Fruit fly (Drosophila melanogaster) whole organism, embryonic: ENCODE data around the gene ddbt.

Source experiments
- Bgb ChIP-seq: fragments of 200-800 bp; sonication (Bioruptor generic); IDR thresholded peaks from 2 replicates; pipeline ENCODE4 v1.3.6; 2022; ENCODE audit warnings: missing biosample characterization, missing genetic modification characterization; ENCODE audit not compliant: partially characterized antibody
- CG10366 ChIP-seq: fragments of 200-800 bp; sonication (Bioruptor generic); IDR thresholded peaks from 2 replicates; pipeline ENCODE4 v1.3.6; 2022; ENCODE audit warnings: missing biosample characterization, missing genetic modification characterization
- CG11504 ChIP-seq: fragments of 200-800 bp; sonication (Bioruptor generic); optimal IDR thresholded peaks from 3 replicates; lab custom pipeline; 2019; ENCODE audit warnings: missing biosample characterization, mild to moderate bottlenecking, missing genetic modification characterization, moderate library complexity
- CG12104 ChIP-seq: fragments of 200-800 bp; sonication (Bioruptor generic); optimal IDR thresholded peaks from 3 replicates; lab custom pipeline; 2016; ENCODE audit warnings: missing biosample characterization, missing genetic modification characterization
- CG12769 ChIP-seq: fragments of 200-800 bp; sonication (Bioruptor generic); optimal IDR thresholded peaks from 2 replicates; lab custom pipeline; 2019; ENCODE audit warnings: missing biosample characterization, mild to moderate bottlenecking, missing genetic modification characterization, moderate library complexity
- CG13894 ChIP-seq: fragments of 200-800 bp; sonication (Bioruptor generic); optimal IDR thresholded peaks from 3 replicates; lab custom pipeline; 2018; ENCODE audit warnings: missing biosample characterization, mild to moderate bottlenecking, missing genetic modification characterization, moderate library complexity
- CG18599 ChIP-seq: fragments of 200-800 bp; sonication (Bioruptor generic); optimal IDR thresholded peaks from 3 replicates; lab custom pipeline; 2017; ENCODE audit warnings: missing biosample characterization, missing genetic modification characterization, mild to moderate bottlenecking, moderate library complexity, missing genetic modification reagents
- CG2199 ChIP-seq: fragments of 200-800 bp; sonication (Bioruptor generic); IDR thresholded peaks from 3 replicates; pipeline ENCODE4 v1.3.6; 2022; ENCODE audit warnings: missing biosample characterization, missing genetic modification characterization
- CG30403 ChIP-seq: fragments of 200-800 bp; sonication (Bioruptor generic); optimal IDR thresholded peaks from 3 replicates; lab custom pipeline; 2016; ENCODE audit warnings: missing biosample characterization, missing genetic modification characterization
- CG34422 ChIP-seq: fragments of 200-800 bp; sonication (Bioruptor generic); IDR thresholded peaks from 3 replicates; pipeline ENCODE4 v1.3.6; 2022; ENCODE audit warnings: missing biosample characterization, missing genetic modification characterization
- CG5953 ChIP-seq: fragments of 200-800 bp; sonication (Bioruptor generic); IDR thresholded peaks from 2 replicates; pipeline ENCODE4 v1.3.6; 2022; ENCODE audit warnings: missing biosample characterization, missing genetic modification characterization
- CG6791 ChIP-seq: fragments of 200-800 bp; sonication (Bioruptor generic); IDR thresholded peaks from 3 replicates; pipeline ENCODE4 v1.3.6; 2022; ENCODE audit warnings: missing biosample characterization, missing genetic modification characterization; ENCODE audit not compliant: partially characterized antibody
- CG7556 ChIP-seq: fragments of 200-800 bp; sonication (Bioruptor generic); optimal IDR thresholded peaks from 2 replicates; lab custom pipeline; 2017; ENCODE audit warnings: missing biosample characterization, mild to moderate bottlenecking, missing genetic modification characterization
- CG7987 ChIP-seq: fragments of 200-800 bp; sonication (Bioruptor generic); optimal IDR thresholded peaks from 2 replicates; lab custom pipeline; 2018; ENCODE audit warnings: missing biosample characterization, mild to moderate bottlenecking, missing genetic modification characterization, moderate library complexity
- CG8359 ChIP-seq: fragments of 200-800 bp; sonication (Bioruptor generic); optimal IDR thresholded peaks from 2 replicates; lab custom pipeline; 2017; ENCODE audit warnings: missing biosample characterization, mild to moderate bottlenecking, missing genetic modification characterization, borderline replicate concordance
- D ChIP-seq, 2 experiments: fragments of 200-800 bp in 1 of 2; fragments of >200 bp in 1 of 2; sonication (Bioruptor generic) in 1 of 2; optimal IDR thresholded peaks; 2 replicates in 1 of 2; 3 replicates in 1 of 2; lab custom pipeline; 2017; ENCODE audit warnings: mild to moderate bottlenecking in 1 of 2, missing biosample characterization in 1 of 2, missing genetic modification characterization in 1 of 2, missing genetic modification reagents in 1 of 2
- D19B ChIP-seq: fragments of 200-800 bp; sonication (Bioruptor generic); optimal IDR thresholded peaks from 2 replicates; lab custom pipeline; 2017; ENCODE audit warnings: missing biosample characterization, mild to moderate bottlenecking, missing genetic modification characterization
- Deaf1 ChIP-seq: fragments of 200-800 bp; optimal IDR thresholded peaks from 3 replicates; lab custom pipeline; 2019; ENCODE audit warnings: missing biosample characterization, mild to moderate bottlenecking, missing genetic modification characterization, moderate library complexity
- E2f2 ChIP-seq: fragments of 200-800 bp; sonication (Bioruptor generic); IDR thresholded peaks from 2 replicates; pipeline ENCODE4 v1.3.6; 2022; ENCODE audit warnings: missing biosample characterization, missing genetic modification characterization
- HLHmδ ChIP-seq: fragments of 200-800 bp; sonication (Bioruptor generic); optimal IDR thresholded peaks from 2 replicates; lab custom pipeline; 2018; ENCODE audit warnings: missing biosample characterization, mild to moderate bottlenecking, missing genetic modification characterization, moderate library complexity
- Lim3 ChIP-seq: fragments of 200-800 bp; sonication (Bioruptor generic); IDR thresholded peaks from 2 replicates; pipeline ENCODE4 v1.3.6; 2022; ENCODE audit warnings: missing biosample characterization, missing genetic modification characterization
- Myb ChIP-seq: fragments of 200-800 bp; sonication (Bioruptor generic); optimal IDR thresholded peaks from 2 replicates; lab custom pipeline; 2016; ENCODE audit warnings: missing biosample characterization, missing genetic modification characterization
- Nf-YB ChIP-seq: fragments of 200-800 bp; sonication (Bioruptor generic); optimal IDR thresholded peaks from 3 replicates; lab custom pipeline; 2019; ENCODE audit warnings: missing biosample characterization, mild to moderate bottlenecking, missing genetic modification characterization, moderate library complexity
- Poxn ChIP-seq: fragments of 200-800 bp; sonication (Bioruptor generic); IDR thresholded peaks from 2 replicates; pipeline ENCODE4 v1.3.6; 2022; ENCODE audit warnings: missing biosample characterization, missing genetic modification characterization
- Scr ChIP-seq: fragments of 200-800 bp; sonication (Bioruptor generic); IDR thresholded peaks from 2 replicates; pipeline ENCODE4 v1.3.6; 2022; ENCODE audit warnings: missing biosample characterization, missing genetic modification characterization; ENCODE audit not compliant: partially characterized antibody
- Taf1 ChIP-seq: fragments of 200-800 bp; sonication (Bioruptor generic); IDR thresholded peaks from 2 replicates; pipeline ENCODE4 v1.3.6; 2022; ENCODE audit warnings: missing biosample characterization, missing genetic modification characterization
- cad ChIP-seq: fragments of >200 bp; optimal IDR thresholded peaks from 2 replicates; lab custom pipeline; 2017; ENCODE audit warnings: missing biosample characterization, missing genetic modification characterization
- cato ChIP-seq: fragments of 200-800 bp; sonication (Bioruptor generic); optimal IDR thresholded peaks from 2 replicates; lab custom pipeline; 2016; ENCODE audit warnings: missing biosample characterization, missing genetic modification characterization, borderline replicate concordance
- cg ChIP-seq: fragments of 200-800 bp; sonication (Bioruptor generic); optimal IDR thresholded peaks from 3 replicates; lab custom pipeline; 2019; ENCODE audit warnings: missing biosample characterization, mild to moderate bottlenecking, missing genetic modification characterization, moderate library complexity
- chinmo ChIP-seq: fragments of 200-800 bp; sonication (Bioruptor generic); IDR thresholded peaks from 4 replicates; pipeline ENCODE4 v1.3.6; 2022; ENCODE audit warnings: missing biosample characterization, missing genetic modification characterization; ENCODE audit not compliant: partially characterized antibody
- ci ChIP-seq: fragments of 200-800 bp; sonication (Bioruptor generic); IDR thresholded peaks from 3 replicates; pipeline ENCODE4 v1.3.6; 2022; ENCODE audit warnings: missing biosample characterization, missing genetic modification characterization
- dm ChIP-seq: fragments of 200-800 bp; sonication (Bioruptor generic); optimal IDR thresholded peaks from 3 replicates; lab custom pipeline; 2016; ENCODE audit warnings: missing biosample characterization, missing genetic modification characterization
- eve ChIP-seq, 2 experiments: fragments of >200 bp; optimal IDR thresholded peaks; 2 replicates each; lab custom pipeline; 2017; ENCODE audit warnings: missing biosample characterization in 2 of 2, missing genetic modification characterization in 2 of 2
- ewg ChIP-seq: fragments of 200-800 bp; sonication (Bioruptor generic); optimal IDR thresholded peaks from 3 replicates; lab custom pipeline; 2017; ENCODE audit warnings: mild to moderate bottlenecking, missing biosample characterization, missing genetic modification reagents, missing genetic modification characterization
- gcm ChIP-seq: fragments of 200-800 bp; sonication (Bioruptor generic); optimal IDR thresholded peaks from 2 replicates; lab custom pipeline; 2019; ENCODE audit warnings: missing biosample characterization, mild to moderate bottlenecking, missing genetic modification characterization, moderate library complexity
- hbn ChIP-seq: fragments of 200-800 bp; sonication (Bioruptor generic); IDR thresholded peaks from 2 replicates; pipeline ENCODE4 v1.3.6; 2022; ENCODE audit warnings: missing biosample characterization, missing genetic modification characterization; ENCODE audit not compliant: partially characterized antibody
- lbe ChIP-seq: fragments of 200-800 bp; sonication (Bioruptor generic); optimal IDR thresholded peaks from 2 replicates; lab custom pipeline; 2016; ENCODE audit warnings: missing biosample characterization, mild to moderate bottlenecking, missing genetic modification characterization
- nerfin-1 ChIP-seq: fragments of 200-800 bp; sonication (Bioruptor generic); optimal IDR thresholded peaks from 3 replicates; lab custom pipeline; 2019; ENCODE audit warnings: missing biosample characterization, mild to moderate bottlenecking, missing genetic modification characterization, moderate library complexity
- nom ChIP-seq: fragments of 200-800 bp; sonication (Bioruptor generic); optimal IDR thresholded peaks from 2 replicates; lab custom pipeline; 2017; ENCODE audit warnings: missing biosample characterization, missing genetic modification characterization, mild to moderate bottlenecking, moderate library complexity, missing genetic modification reagents
- odd ChIP-seq: fragments of 200-800 bp; sonication (Bioruptor generic); optimal IDR thresholded peaks from 2 replicates; lab custom pipeline; 2017; ENCODE audit warnings: missing biosample characterization, mild to moderate bottlenecking, missing genetic modification characterization
- pros ChIP-seq: fragments of 200-800 bp; sonication (Bioruptor generic); optimal IDR thresholded peaks from 3 replicates; lab custom pipeline; 2019; ENCODE audit warnings: missing biosample characterization, mild to moderate bottlenecking, missing genetic modification characterization, moderate library complexity
- sim ChIP-seq: fragments of 200-800 bp; sonication (Bioruptor generic); IDR thresholded peaks from 2 replicates; pipeline ENCODE4 v1.3.6; 2022; ENCODE audit warnings: missing biosample characterization, missing genetic modification characterization
- twi ChIP-seq: fragments of 200-800 bp; optimal IDR thresholded peaks from 2 replicates; lab custom pipeline; 2019; ENCODE audit warnings: missing biosample characterization, mild to moderate bottlenecking, missing genetic modification characterization, moderate library complexity
- vvl ChIP-seq: fragments of 200-800 bp; sonication (Bioruptor generic); IDR thresholded peaks from 2 replicates; pipeline ENCODE4 v1.3.6; 2022; ENCODE audit warnings: missing biosample characterization, missing genetic modification characterization

ddbt gene

dm6 chr3L:270760-271500 is 46.0 kb upstream of the ddbt start, which contains the start of gene miple2 (continued):
- TF ChIP-seq nom (GFP tag; lab: Kevin White, UChicago) = peak; percentile 86
- no peak for TF ChIP-seq CG10366 (GFP tag; lab: Robert Waterston, UW)
- peak; percentile 38 for TF ChIP-seq CG12104 (GFP tag; lab: Kevin White, UChicago)
- no peak for TF ChIP-seq eve (GFP tag; optimal IDR thresholded peaks at IDR 0.05; lab: Kevin White, UChicago)
- peak; percentile 4 for TF ChIP-seq D19B (GFP tag; lab: Kevin White, UChicago)
- peak; percentile 36 for TF ChIP-seq CG7987 (GFP tag; lab: Kevin White, UChicago)
- peak; percentile 26 for TF ChIP-seq Nf-YB
- no peak for TF ChIP-seq lbe (GFP tag; lab: Kevin White, UChicago)
- peak; percentile 44 for TF ChIP-seq dm (GFP tag; lab: Kevin White, UChicago)
- TF ChIP-seq Poxn (GFP tag; lab: Robert Waterston, UW) = no peak
- TF ChIP-seq Lim3 (GFP tag; lab: Robert Waterston, UW) = no peak
- no peak for TF ChIP-seq sim (GFP tag; lab: Robert Waterston, UW)
- TF ChIP-seq, all 482 proteins: peak for 228

- TF ChIP-seq cato (no peak), CG11504 (tag; lab: Kevin White, UChicago) (peak; percentile 3), hbn (GFP tag; lab: Robert Waterston, UW) (0 out of 2 replicates have a peak, but pooled peaks have one; percentile 17), CG30403 (GFP tag; lab: Kevin White, UChicago) (peak; percentile 2), odd (GFP tag; lab: Kevin White, UChicago) (no peak), E2f2 (0 out of 2 replicates have a peak, but pooled peaks have one; percentile 15), CG5953 (peak; percentile 42; the same call in 1 of the 2 replicates), nerfin-1 (tag; lab: Kevin White, UChicago) (peak; percentile 78), cg (GFP tag; lab: Kevin White, UChicago) (peak; percentile 25), Myb (GFP tag; lab: Kevin White, UChicago) (no peak), CG6791 (GFP tag; lab: Robert Waterston, UW) (peak; percentile 43; the same call in 1 of the 3 replicates), CG13894 (tag; lab: Kevin White, UChicago) (peak; percentile 43), gcm (peak; percentile 77), CG7556 (GFP tag; lab: Kevin White, UChicago) (peak; percentile 3), Scr (GFP tag; lab: Robert Waterston, UW) (peak; percentile 57), vvl (peak; percentile 47; the same call in 1 of the 2 replicates), ci (GFP tag; lab: Robert Waterston, UW) (peak; percentile 77; the same call in 2 of the 3 replicates), chinmo (GFP tag; lab: Robert Waterston, UW) (peak; percentile 92; the same call in 3 of the 4 replicates), HLHmδ (GFP tag; lab: Kevin White, UChicago) (peak; percentile 75), Bgb (GFP tag; lab: Robert Waterston, UW) (peak; percentile 76), CG34422 (GFP tag; lab: Robert Waterston, UW) (peak; percentile 34; the same call in 1 of the 3 replicates), CG18599 (GFP tag; lab: Kevin White, UChicago) (no peak), D (optimal IDR thresholded peaks at IDR 0.05; lab: Kevin White, UChicago) (peak; percentile 58), D (GFP tag; optimal IDR thresholded peaks at IDR 0.05; lab: Kevin White, UChicago) (no peak), nom (GFP tag; lab: Kevin White, UChicago) (peak; percentile 43), twi (peak; percentile 93), CG12769 (tag; lab: Kevin White, UChicago) (peak; percentile 48), pros (peak; percentile 99), CG2199 (GFP tag; lab: Robert Waterston, UW) (peak; percentile 92; the same call in 2 of the 3 replicates), CG8359 (GFP tag; lab: Kevin White, UChicago) (no peak), Deaf1 (tag; lab: Kevin White, UChicago) (peak; percentile 31), ewg (GFP tag; lab: Kevin White, UChicago) (peak; percentile 72), cad (no peak), Taf1 (GFP tag; lab: Robert Waterston, UW) (no peak)
These were observed 45.2 kb upstream of the ddbt start for dm6 chr3L:271501-272249.
